Worm (Caenorhabditis elegans): ENCODE data around the gene Y45G5AM.9.

Gene Y45G5AM.9

ce11 chrV:4204421-4204820 lies 10.0 kb upstream of the Y45G5AM.9 start, which contains the start of gene H43I07.1:
Gene H43I07.1, plus strand, starts transcription at chrV:4204721.
- no peak for TF ChIP-seq ztf-23 (GFP tag; IDR thresholded peaks at IDR 0.05)
- no peak for TF ChIP-seq flt-1 (GFP tag; IDR thresholded peaks at IDR 0.05)
- TF ChIP-seq tab-1 (GFP tag; IDR thresholded peaks at IDR 0.05), result no peak
- no peak for TF ChIP-seq cog-1 (tag; optimal IDR thresholded peaks at IDR 0.05)

ce11 chrV:4199185-4199584 lies 4.7 kb upstream of the Y45G5AM.9 start, which contains the start of gene rpac-40:
Gene rpac-40, plus strand, starts transcription at chrV:4199485.
- TF ChIP-seq ztf-23 (GFP tag; IDR thresholded peaks at IDR 0.05) (no peak), tab-1 (GFP tag; IDR thresholded peaks at IDR 0.05) (no peak), med-1 (GFP tag; optimal IDR thresholded peaks at IDR 0.05; ENCODE audit: insufficient read depth) (no peak)

- TF ChIP-seq klf-2 (GFP tag; conservative IDR thresholded peaks at IDR 0.05) (no peak), cog-1 (tag; optimal IDR thresholded peaks at IDR 0.05) (no peak), ztf-23 (GFP tag; IDR thresholded peaks at IDR 0.05) (no peak), flt-1 (GFP tag; IDR thresholded peaks at IDR 0.05) (no peak), ref-1 (GFP tag; conservative IDR thresholded peaks at IDR 0.05) (no peak), T22C8.4 (GFP tag; IDR thresholded peaks at IDR 0.05) (no peak), med-1 (GFP tag; optimal IDR thresholded peaks at IDR 0.05; ENCODE audit: insufficient read depth) (no peak), tab-1 (GFP tag; IDR thresholded peaks at IDR 0.05) (no peak), ztf-29 (GFP tag; IDR thresholded peaks at IDR 0.05) (no peak)
Observed at ce11 chrV:4195283-4195682, 846 bp upstream of the Y45G5AM.9 start, which contains the start of gene algn-5. Gene algn-5, plus strand, starts transcription at chrV:4195577.

- TF ChIP-seq cog-1 (tag; optimal IDR thresholded peaks at IDR 0.05) (peak; percentile 27), T22C8.4 (GFP tag; IDR thresholded peaks at IDR 0.05) (no peak), ztf-29 (GFP tag; IDR thresholded peaks at IDR 0.05) (no peak), med-1 (GFP tag; optimal IDR thresholded peaks at IDR 0.05; ENCODE audit: insufficient read depth) (no peak)
Observed at ce11 chrV:4192688-4193471, 1.6 kb downstream of the Y45G5AM.9 start.

- TF ChIP-seq flt-1 (GFP tag; IDR thresholded peaks at IDR 0.05) (no peak), tab-1 (GFP tag; IDR thresholded peaks at IDR 0.05) (no peak), ztf-29 (GFP tag; IDR thresholded peaks at IDR 0.05) (no peak), cog-1 (tag; optimal IDR thresholded peaks at IDR 0.05) (no peak), med-1 (GFP tag; optimal IDR thresholded peaks at IDR 0.05; ENCODE audit: insufficient read depth) (no peak), ztf-23 (GFP tag; IDR thresholded peaks at IDR 0.05) (no peak)
Observed at ce11 chrV:4190232-4190631, 4.2 kb downstream of the Y45G5AM.9 start.

- no peak for TF ChIP-seq tab-1 (GFP tag; IDR thresholded peaks at IDR 0.05)
- TF ChIP-seq cog-1 (tag; optimal IDR thresholded peaks at IDR 0.05), result no peak
- TF ChIP-seq ref-1 (GFP tag; conservative IDR thresholded peaks at IDR 0.05), result no peak
- TF ChIP-seq T22C8.4 (GFP tag; IDR thresholded peaks at IDR 0.05), result no peak
- TF ChIP-seq klf-2 (GFP tag; conservative IDR thresholded peaks at IDR 0.05), result no peak
Observed at ce11 chrV:4189618-4190017, 4.8 kb downstream of the Y45G5AM.9 start.

- TF ChIP-seq ztf-29 (GFP tag; IDR thresholded peaks at IDR 0.05) (no peak), med-1 (GFP tag; optimal IDR thresholded peaks at IDR 0.05; ENCODE audit: insufficient read depth) (no peak), cog-1 (tag; optimal IDR thresholded peaks at IDR 0.05) (no peak), T22C8.4 (GFP tag; IDR thresholded peaks at IDR 0.05) (no peak), flt-1 (GFP tag; IDR thresholded peaks at IDR 0.05) (no peak), ref-1 (GFP tag; conservative IDR thresholded peaks at IDR 0.05) (no peak), klf-2 (GFP tag; conservative IDR thresholded peaks at IDR 0.05) (no peak), ztf-23 (GFP tag; IDR thresholded peaks at IDR 0.05) (no peak), tab-1 (GFP tag; IDR thresholded peaks at IDR 0.05) (no peak)
Observed at ce11 chrV:4187144-4187485, 7.3 kb downstream of the Y45G5AM.9 start, which contains the start of gene nhr-114. Gene nhr-114, plus strand, starts transcription at chrV:4187202.

- TF ChIP-seq tab-1 (GFP tag; IDR thresholded peaks at IDR 0.05) (no peak), ref-1 (GFP tag; conservative IDR thresholded peaks at IDR 0.05) (no peak), flt-1 (GFP tag; IDR thresholded peaks at IDR 0.05) (no peak), T22C8.4 (GFP tag; IDR thresholded peaks at IDR 0.05) (no peak), ztf-23 (GFP tag; IDR thresholded peaks at IDR 0.05) (no peak), ztf-29 (GFP tag; IDR thresholded peaks at IDR 0.05) (no peak), med-1 (GFP tag; optimal IDR thresholded peaks at IDR 0.05; ENCODE audit: insufficient read depth) (no peak), klf-2 (GFP tag; conservative IDR thresholded peaks at IDR 0.05) (no peak), cog-1 (tag; optimal IDR thresholded peaks at IDR 0.05) (no peak)
Observed at ce11 chrV:4186453-4187143, 7.8 kb downstream of the Y45G5AM.9 start.

ce11 chrV:4185885-4186284 lies 8.6 kb downstream of the Y45G5AM.9 start:
- TF ChIP-seq ref-1 (GFP tag; conservative IDR thresholded peaks at IDR 0.05) (no peak), flt-1 (GFP tag; IDR thresholded peaks at IDR 0.05) (no peak)

ce11 chrV:4182546-4182945 lies 11.9 kb downstream of the Y45G5AM.9 start:
- TF ChIP-seq cog-1 (tag; optimal IDR thresholded peaks at IDR 0.05) (no peak), ref-1 (GFP tag; conservative IDR thresholded peaks at IDR 0.05) (no peak)

- TF ChIP-seq cog-1 (tag; optimal IDR thresholded peaks at IDR 0.05) (no peak), ztf-29 (GFP tag; IDR thresholded peaks at IDR 0.05) (no peak), ref-1 (GFP tag; conservative IDR thresholded peaks at IDR 0.05) (no peak), flt-1 (GFP tag; IDR thresholded peaks at IDR 0.05) (peak; percentile 70; the same call in 1 of the 2 replicates)
Observed at ce11 chrV:4181727-4182126, 12.7 kb downstream of the Y45G5AM.9 start.

Measured in whole organism, midembryonic.